Worm (Caenorhabditis elegans): ENCODE results near the gene C16D9.3.

DNA sequence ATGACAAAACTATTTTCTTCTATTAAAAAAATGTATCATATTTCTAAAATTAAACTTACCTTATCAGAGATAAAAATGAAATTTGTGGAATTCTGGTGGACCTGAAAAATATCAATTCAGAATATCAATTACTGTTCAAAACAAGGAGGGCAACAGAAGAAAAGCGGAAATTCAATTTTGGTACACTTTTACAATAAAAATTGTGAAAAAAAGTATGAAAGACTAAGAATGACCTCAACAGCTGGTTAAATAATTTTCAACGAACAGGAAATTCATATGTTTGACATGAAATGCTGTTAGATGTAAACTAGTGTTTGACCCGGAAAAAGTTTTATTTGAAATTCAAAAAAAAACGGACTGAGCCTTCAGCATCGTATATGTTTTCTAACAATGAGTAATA, 26.0 kb downstream of the C16D9.3 start, which contains the start of gene K07C11.7:
- no peak for TF ChIP-seq ref-1 (GFP tag; conservative IDR thresholded peaks at IDR 0.05)
- no peak for TF ChIP-seq flt-1 (GFP tag; IDR thresholded peaks at IDR 0.05)
- TF ChIP-seq med-1 (GFP tag; optimal IDR thresholded peaks at IDR 0.05; ENCODE audit: insufficient read depth), result no peak
- TF ChIP-seq tab-1 (GFP tag; IDR thresholded peaks at IDR 0.05), result no peak
- TF ChIP-seq cog-1 (tag; optimal IDR thresholded peaks at IDR 0.05), result no peak
- no peak for TF ChIP-seq klf-2 (GFP tag; conservative IDR thresholded peaks at IDR 0.05)
- TF ChIP-seq ztf-29 (GFP tag; IDR thresholded peaks at IDR 0.05), result no peak
- no peak for TF ChIP-seq T22C8.4 (GFP tag; IDR thresholded peaks at IDR 0.05)
